Worm (Caenorhabditis elegans): ENCODE results near the gene T05A8.2.

- TF ChIP-seq skn-1 (tag; optimal IDR thresholded peaks at IDR 0.05) (no peak), lin-11 (tag; optimal IDR thresholded peaks at IDR 0.05) (no peak), mdl-1 (tag; optimal IDR thresholded peaks at IDR 0.05) (no peak), C34F6.9 (tag; optimal IDR thresholded peaks at IDR 0.05) (no peak), nhr-237 (tag; optimal IDR thresholded peaks at IDR 0.05) (no peak), alr-1 (tag; optimal IDR thresholded peaks at IDR 0.05) (no peak)
Measured at ce11 chrII:2736938-2737337, 26.1 kb upstream of the T05A8.2 start.
